Fruit fly (Drosophila melanogaster) whole organism, embryonic: ENCODE measurements around the gene CG13996.
A peak's percentile ranks its signal among the peaks of the same experiment; 100 is the strongest.

ENCODE experiments used
- Aef1 ChIP-seq: fragments of 200-800 bp; sonication (Bioruptor generic); IDR thresholded peaks from 3 replicates; pipeline ENCODE4 v1.3.6; 2022; ENCODE audit warnings: missing biosample characterization, missing genetic modification characterization
- BEAF-32 ChIP-seq: fragments of 200-800 bp; sonication (Bioruptor generic); optimal IDR thresholded peaks from 3 replicates; lab custom pipeline; 2017; ENCODE audit warnings: missing biosample characterization, missing genetic modification characterization, mild to moderate bottlenecking, moderate library complexity, missing genetic modification reagents
- CG10209 ChIP-seq: fragments of 200-800 bp; sonication (Bioruptor generic); optimal IDR thresholded peaks from 3 replicates; lab custom pipeline; 2017; ENCODE audit warnings: missing biosample characterization, mild to moderate bottlenecking, missing genetic modification characterization, missing genetic modification reagents
- CG10321 ChIP-seq: fragments of 200-800 bp; sonication (Bioruptor generic); IDR thresholded peaks from 2 replicates; pipeline ENCODE4 v1.3.6; 2022; ENCODE audit warnings: missing biosample characterization, missing genetic modification characterization
- CG11560 ChIP-seq: fragments of 200-800 bp; sonication (Bioruptor generic); IDR thresholded peaks from 3 replicates; pipeline ENCODE4 v1.3.6; 2022; ENCODE audit warnings: missing biosample characterization, missing genetic modification characterization
- CG12071 ChIP-seq: fragments of 200-800 bp; sonication (Bioruptor generic); optimal IDR thresholded peaks from 3 replicates; lab custom pipeline; 2018; ENCODE audit warnings: missing biosample characterization, mild to moderate bottlenecking, missing genetic modification characterization
- CG12219 ChIP-seq: fragments of 200-800 bp; sonication (Bioruptor generic); optimal IDR thresholded peaks from 3 replicates; lab custom pipeline; 2018; ENCODE audit warnings: missing biosample characterization, mild to moderate bottlenecking, missing genetic modification characterization
- CG12769 ChIP-seq: fragments of 200-800 bp; sonication (Bioruptor generic); optimal IDR thresholded peaks from 2 replicates; lab custom pipeline; 2019; ENCODE audit warnings: missing biosample characterization, mild to moderate bottlenecking, missing genetic modification characterization, moderate library complexity
- CG1602 ChIP-seq: fragments of 200-800 bp; sonication (Bioruptor generic); optimal IDR thresholded peaks from 3 replicates; lab custom pipeline; 2016; ENCODE audit warnings: missing biosample characterization, missing genetic modification characterization
- CG1603 ChIP-seq: fragments of 200-800 bp; sonication (Bioruptor generic); optimal IDR thresholded peaks from 2 replicates; lab custom pipeline; 2019; ENCODE audit warnings: missing biosample characterization, mild to moderate bottlenecking, missing genetic modification characterization, moderate library complexity
- CG2116 ChIP-seq: fragments of 200-800 bp; sonication (Bioruptor generic); optimal IDR thresholded peaks from 3 replicates; lab custom pipeline; 2018; ENCODE audit warnings: missing biosample characterization, mild to moderate bottlenecking, missing genetic modification characterization
- CG34224 ChIP-seq: fragments of 200-800 bp; sonication (Bioruptor generic); IDR thresholded peaks from 3 replicates; pipeline ENCODE4 v1.3.6; 2022; ENCODE audit warnings: missing biosample characterization, missing genetic modification characterization; ENCODE audit not compliant: partially characterized antibody
- CG34376 ChIP-seq: fragments of 200-800 bp; sonication (Bioruptor generic); optimal IDR thresholded peaks from 2 replicates; lab custom pipeline; 2018; ENCODE audit warnings: missing biosample characterization, mild to moderate bottlenecking, missing genetic modification characterization
- CG34422 ChIP-seq: fragments of 200-800 bp; sonication (Bioruptor generic); IDR thresholded peaks from 3 replicates; pipeline ENCODE4 v1.3.6; 2022; ENCODE audit warnings: missing biosample characterization, missing genetic modification characterization
- CG4328 ChIP-seq: fragments of 200-800 bp; sonication (Bioruptor generic); optimal IDR thresholded peaks from 3 replicates; lab custom pipeline; 2017; ENCODE audit warnings: missing biosample characterization, missing genetic modification reagents, missing genetic modification characterization
- CG4404 ChIP-seq: fragments of 200-800 bp; sonication (Bioruptor generic); IDR thresholded peaks from 2 replicates; pipeline ENCODE4 v1.3.6; 2022; ENCODE audit warnings: missing biosample characterization, missing genetic modification characterization
- CG6175 ChIP-seq: fragments of 200-800 bp; sonication (Bioruptor generic); IDR thresholded peaks from 3 replicates; pipeline ENCODE4 v1.3.6; 2022; ENCODE audit warnings: missing biosample characterization, missing genetic modification characterization
- CG7745 ChIP-seq: fragments of 200-800 bp; sonication (Bioruptor generic); optimal IDR thresholded peaks from 2 replicates; lab custom pipeline; 2018; ENCODE audit warnings: missing biosample characterization, mild to moderate bottlenecking, missing genetic modification characterization, moderate library complexity
- CG8388 ChIP-seq: fragments of 200-800 bp; sonication (Bioruptor generic); optimal IDR thresholded peaks from 2 replicates; lab custom pipeline; 2019; ENCODE audit warnings: missing biosample characterization, mild to moderate bottlenecking, missing genetic modification characterization, moderate library complexity
- Ets97D ChIP-seq: fragments of 200-800 bp; sonication (Bioruptor generic); optimal IDR thresholded peaks from 3 replicates; lab custom pipeline; 2016; ENCODE audit warnings: missing biosample characterization, missing genetic modification characterization
- HLH4C ChIP-seq: fragments of 200-800 bp; sonication (Bioruptor generic); IDR thresholded peaks from 3 replicates; pipeline ENCODE4 v1.3.6; 2022; ENCODE audit warnings: missing biosample characterization, missing genetic modification characterization; ENCODE audit not compliant: partially characterized antibody
- HmgD ChIP-seq: fragments of 200-800 bp; sonication (Bioruptor generic); optimal IDR thresholded peaks from 3 replicates; lab custom pipeline; 2016; ENCODE audit warnings: missing biosample characterization, missing genetic modification characterization
- Hmx ChIP-seq: fragments of 200-800 bp; sonication (Bioruptor generic); optimal IDR thresholded peaks from 2 replicates; lab custom pipeline; 2016; ENCODE audit warnings: missing biosample characterization, missing genetic modification characterization
- MESR4 ChIP-seq: fragments of 200-800 bp; sonication (Bioruptor generic); optimal IDR thresholded peaks from 2 replicates; lab custom pipeline; 2018; ENCODE audit warnings: missing biosample characterization, mild to moderate bottlenecking, missing genetic modification characterization, moderate library complexity
- Med ChIP-seq: fragments of 200-800 bp; sonication (Bioruptor generic); peaks from one replicate; lab custom pipeline; 2016; ENCODE audit warnings: missing biosample characterization, missing genetic modification characterization, mild to moderate bottlenecking, inconsistent platforms, moderate library complexity
- PHDP ChIP-seq: fragments of 200-800 bp; sonication (Bioruptor generic); optimal IDR thresholded peaks from 3 replicates; lab custom pipeline; 2018; ENCODE audit warnings: missing biosample characterization, mild to moderate bottlenecking, missing genetic modification characterization, moderate library complexity
- bsh ChIP-seq, 2 experiments: fragments of 200-800 bp; sonication (Bioruptor generic); optimal IDR thresholded peaks; 2 replicates each; lab custom pipeline; 2017 to 2018; ENCODE audit warnings: mild to moderate bottlenecking in 2 of 2, missing biosample characterization in 2 of 2, missing genetic modification characterization in 2 of 2, moderate library complexity in 1 of 2
- cato ChIP-seq: fragments of 200-800 bp; sonication (Bioruptor generic); optimal IDR thresholded peaks from 2 replicates; lab custom pipeline; 2016; ENCODE audit warnings: missing biosample characterization, missing genetic modification characterization, borderline replicate concordance
- cwo ChIP-seq: fragments of 200-800 bp; sonication (Bioruptor generic); optimal IDR thresholded peaks from 3 replicates; lab custom pipeline; 2017; ENCODE audit warnings: missing biosample characterization, missing genetic modification characterization, mild to moderate bottlenecking, moderate library complexity, missing genetic modification reagents
- dm ChIP-seq: fragments of 200-800 bp; sonication (Bioruptor generic); optimal IDR thresholded peaks from 3 replicates; lab custom pipeline; 2016; ENCODE audit warnings: missing biosample characterization, missing genetic modification characterization
- gcm2 ChIP-seq: fragments of 200-800 bp; sonication (Bioruptor generic); optimal IDR thresholded peaks from 2 replicates; lab custom pipeline; 2016; ENCODE audit warnings: missing biosample characterization, missing genetic modification characterization
- grn ChIP-seq: fragments of 200-800 bp; sonication (Bioruptor generic); optimal IDR thresholded peaks from 3 replicates; lab custom pipeline; 2017; ENCODE audit warnings: missing biosample characterization, missing genetic modification characterization
- gsb-n ChIP-seq: fragments of 200-800 bp; sonication (Bioruptor generic); optimal IDR thresholded peaks from 3 replicates; lab custom pipeline; 2018; ENCODE audit warnings: missing biosample characterization, mild to moderate bottlenecking, missing genetic modification characterization
- gt ChIP-seq: fragments of 200-800 bp; sonication (Bioruptor generic); IDR thresholded peaks from 2 replicates; pipeline ENCODE4 v1.3.6; 2022; ENCODE audit warnings: missing biosample characterization, missing genetic modification characterization
- hkb ChIP-seq, 2 experiments: fragments of 200-800 bp in 1 of 2; fragments of >200 bp in 1 of 2; sonication (Bioruptor generic) in 1 of 2; IDR thresholded peaks in 1 of 2; optimal IDR thresholded peaks in 1 of 2; 2 replicates each; pipeline versions ENCODE4 v1.3.6 to Lab custom; 2017 to 2022; ENCODE audit warnings: missing biosample characterization in 1 of 2, missing genetic modification characterization in 1 of 2
- jigr1 ChIP-seq: fragments of 200-800 bp; sonication (Bioruptor generic); IDR thresholded peaks from 3 replicates; pipeline ENCODE4 v1.3.6; 2022; ENCODE audit warnings: missing biosample characterization, missing genetic modification characterization
- ken ChIP-seq: fragments of 200-800 bp; sonication (Bioruptor generic); IDR thresholded peaks from 3 replicates; pipeline ENCODE4 v1.3.6; 2022; ENCODE audit warnings: missing biosample characterization, missing genetic modification characterization
- lab ChIP-seq: fragments of 200-800 bp; sonication (Bioruptor generic); optimal IDR thresholded peaks from 3 replicates; lab custom pipeline; 2017; ENCODE audit warnings: missing biosample characterization, missing genetic modification characterization, mild to moderate bottlenecking, moderate library complexity, missing genetic modification reagents
- mirr ChIP-seq: fragments of 200-800 bp; sonication (Bioruptor generic); optimal IDR thresholded peaks from 3 replicates; lab custom pipeline; 2018; ENCODE audit warnings: missing biosample characterization, mild to moderate bottlenecking, missing genetic modification characterization
- mld ChIP-seq: fragments of 200-800 bp; sonication (Bioruptor generic); IDR thresholded peaks from 3 replicates; pipeline ENCODE4 v1.3.6; 2022; ENCODE audit warnings: missing biosample characterization, missing genetic modification characterization; ENCODE audit not compliant: partially characterized antibody
- oc ChIP-seq: fragments of 200-800 bp; sonication (Bioruptor generic); optimal IDR thresholded peaks from 2 replicates; lab custom pipeline; 2018; ENCODE audit warnings: missing biosample characterization, mild to moderate bottlenecking, missing genetic modification characterization, moderate library complexity
- phol ChIP-seq: fragments of 200-800 bp; sonication (Bioruptor generic); optimal IDR thresholded peaks from 3 replicates; lab custom pipeline; 2018; ENCODE audit warnings: missing biosample characterization, mild to moderate bottlenecking, missing genetic modification characterization, moderate library complexity
- prd ChIP-seq, 3 experiments: fragments of >200 bp in 2 of 3; fragments of 200-800 bp in 1 of 3; sonication (Bioruptor generic) in 1 of 3; optimal IDR thresholded peaks in 2 of 3; IDR thresholded peaks in 1 of 3; 2 replicates in 2 of 3; 3 replicates in 1 of 3; pipeline versions ENCODE4 v1.3.6 to Lab custom; 2017 to 2022; ENCODE audit warnings: missing biosample characterization in 1 of 3, missing genetic modification characterization in 1 of 3
- repo ChIP-seq: fragments of 200-800 bp; sonication (Bioruptor generic); optimal IDR thresholded peaks from 2 replicates; lab custom pipeline; 2016; ENCODE audit warnings: missing biosample characterization, missing genetic modification characterization
- rib ChIP-seq: fragments of 200-800 bp; sonication (Bioruptor generic); IDR thresholded peaks from 2 replicates; pipeline ENCODE4 v1.3.6; 2022; ENCODE audit warnings: missing biosample characterization, missing genetic modification characterization
- sr ChIP-seq: fragments of 200-800 bp; sonication (Bioruptor generic); IDR thresholded peaks from 3 replicates; pipeline ENCODE4 v1.3.6; 2022; ENCODE audit warnings: missing biosample characterization, missing genetic modification characterization
- twi ChIP-seq: fragments of 200-800 bp; optimal IDR thresholded peaks from 2 replicates; lab custom pipeline; 2019; ENCODE audit warnings: missing biosample characterization, mild to moderate bottlenecking, missing genetic modification characterization, moderate library complexity

Gene CG13996

dm6 chr2L:5981433-5982333 is 39.0 kb upstream of the CG13996 start, which contains the start of gene eIF4A (continued):
- TF ChIP-seq CG10321 (GFP tag; lab: Robert Waterston, UW) = no peak
- no peak for TF ChIP-seq grn
- TF ChIP-seq BEAF-32 (GFP tag; lab: Kevin White, UChicago) = peak; percentile 96
- TF ChIP-seq CG1603 (tag; lab: Kevin White, UChicago) = peak; percentile 66
- no peak for TF ChIP-seq CG6175
- peak; percentile 96 for TF ChIP-seq MESR4 (GFP tag; lab: Kevin White, UChicago)
- peak; percentile 89 for TF ChIP-seq cwo
- TF ChIP-seq HLH4C = no peak
- no peak for TF ChIP-seq CG7745 (tag; lab: Kevin White, UChicago)
- no peak for TF ChIP-seq cato (GFP tag; lab: Kevin White, UChicago)
- TF ChIP-seq CG34376 = no peak
- TF ChIP-seq ken (GFP tag; lab: Robert Waterston, UW) = no peak
- no peak for TF ChIP-seq gsb-n
- no peak for TF ChIP-seq oc (tag; lab: Kevin White, UChicago)
- no peak for TF ChIP-seq CG4404 (GFP tag; lab: Robert Waterston, UW)
- TF ChIP-seq HmgD (GFP tag; lab: Kevin White, UChicago) = peak; percentile 36
- peak; percentile 51 for TF ChIP-seq CG2116 (GFP tag; lab: Kevin White, UChicago)
- no peak for TF ChIP-seq mld (GFP tag; lab: Robert Waterston, UW)
- peak; percentile 5 for TF ChIP-seq repo (GFP tag; lab: Kevin White, UChicago)
- TF ChIP-seq Ets97D (GFP tag; lab: Kevin White, UChicago) = peak; percentile 96
- peak; percentile 41 for TF ChIP-seq hkb (optimal IDR thresholded peaks at IDR 0.05; lab: Kevin White, UChicago)
- no peak for TF ChIP-seq hkb (GFP tag; IDR thresholded peaks at IDR 0.05; lab: Robert Waterston, UW)
- TF ChIP-seq CG8388 (GFP tag; lab: Kevin White, UChicago) = no peak
- no peak for TF ChIP-seq CG12769
- no peak for TF ChIP-seq CG10209 (GFP tag; lab: Kevin White, UChicago)
- no peak for TF ChIP-seq CG4328
- TF ChIP-seq CG34422 (GFP tag; lab: Robert Waterston, UW) = no peak
- TF ChIP-seq gcm2 = peak; percentile 13
- no peak for TF ChIP-seq sr (GFP tag; lab: Robert Waterston, UW)
- peak; percentile 17 for TF ChIP-seq CG12219
- TF ChIP-seq rib = no peak
- TF ChIP-seq bsh (GFP tag; optimal IDR thresholded peaks at IDR 0.05; lab: Kevin White, UChicago) = peak in 1 of 2 experiments; percentile 22
- no peak for TF ChIP-seq Aef1 (GFP tag; lab: Robert Waterston, UW)
- TF ChIP-seq CG34224 (GFP tag; lab: Robert Waterston, UW) = no peak
- peak; percentile 85 for TF ChIP-seq dm
- peak; percentile 91 for TF ChIP-seq Med (GFP tag; lab: Kevin White, UChicago)
- TF ChIP-seq prd (optimal IDR thresholded peaks at IDR 0.05; lab: Kevin White, UChicago) = no peak
- TF ChIP-seq prd (GFP tag; IDR thresholded peaks at IDR 0.05; lab: Robert Waterston, UW) = no peak
- no peak for TF ChIP-seq jigr1 (GFP tag; lab: Robert Waterston, UW)
- peak; percentile 29 for TF ChIP-seq CG12071
- peak; percentile 99 for TF ChIP-seq phol (tag; lab: Kevin White, UChicago)
- peak; percentile 18 for TF ChIP-seq lab (GFP tag; lab: Kevin White, UChicago)
- no peak for TF ChIP-seq CG1602 (GFP tag; lab: Kevin White, UChicago)
- TF ChIP-seq PHDP (tag; lab: Kevin White, UChicago) = peak; percentile 41
- TF ChIP-seq Hmx (GFP tag; lab: Kevin White, UChicago) = no peak
- peak; percentile 40 for TF ChIP-seq mirr (GFP tag; lab: Kevin White, UChicago)
- no peak for TF ChIP-seq gt (GFP tag; lab: Robert Waterston, UW)
- TF ChIP-seq CG11560 = no peak
- peak; percentile 45 for TF ChIP-seq twi (tag; lab: Kevin White, UChicago)
